Fruit fly (Drosophila melanogaster) whole organism, adult: ENCODE measurements around the gene PGAP5.

ENCODE experiments used
- CG11617 ChIP-seq: fragments of 200-800 bp; sonication (Bioruptor generic); optimal IDR thresholded peaks from 2 replicates; lab custom pipeline; 2017; ENCODE audit warnings: mild to moderate bottlenecking, missing biosample characterization, missing genetic modification reagents, missing genetic modification characterization
- CG12768 ChIP-seq: fragments of 200-800 bp; sonication (Bioruptor generic); optimal IDR thresholded peaks from 2 replicates; lab custom pipeline; 2017; ENCODE audit warnings: missing biosample characterization, missing genetic modification characterization, mild to moderate bottlenecking, moderate library complexity, missing genetic modification reagents
- CG14711 ChIP-seq: fragments of 200-800 bp; sonication (Bioruptor generic); optimal IDR thresholded peaks from 2 replicates; lab custom pipeline; 2018; ENCODE audit warnings: missing biosample characterization, mild to moderate bottlenecking, missing genetic modification characterization, moderate library complexity
- CG1620 ChIP-seq: fragments of 200-800 bp; sonication (Bioruptor generic); optimal IDR thresholded peaks from 2 replicates; lab custom pipeline; 2016; ENCODE audit warnings: missing biosample characterization, missing genetic modification characterization
- CG33017 ChIP-seq: fragments of 200-800 bp; sonication (Bioruptor generic); optimal IDR thresholded peaks from 2 replicates; lab custom pipeline; 2018; ENCODE audit warnings: missing biosample characterization, mild to moderate bottlenecking, missing genetic modification characterization, moderate library complexity
- CG5204 ChIP-seq: fragments of 200-800 bp; sonication (Bioruptor generic); optimal IDR thresholded peaks from 2 replicates; lab custom pipeline; 2016; ENCODE audit warnings: missing biosample characterization, missing genetic modification characterization
- CG7045 ChIP-seq: fragments of 200-800 bp; sonication (Bioruptor generic); optimal IDR thresholded peaks from 2 replicates; lab custom pipeline; 2017; ENCODE audit warnings: missing biosample characterization, mild to moderate bottlenecking, missing genetic modification characterization
- CG7101 ChIP-seq: fragments of 200-800 bp; sonication (Bioruptor generic); optimal IDR thresholded peaks from 2 replicates; lab custom pipeline; 2018; ENCODE audit warnings: missing biosample characterization, mild to moderate bottlenecking, missing genetic modification characterization, moderate library complexity
- Clk ChIP-seq: fragments of 200-800 bp; sonication (Bioruptor generic); optimal IDR thresholded peaks from 2 replicates; lab custom pipeline; 2017; ENCODE audit warnings: missing biosample characterization, missing genetic modification characterization
- Crg-1 ChIP-seq: fragments of 200-800 bp; sonication (Bioruptor generic); optimal IDR thresholded peaks from 2 replicates; lab custom pipeline; 2016; ENCODE audit warnings: missing biosample characterization, missing genetic modification characterization
- Hr96 ChIP-seq: fragments of 200-800 bp; sonication (Bioruptor generic); optimal IDR thresholded peaks from 2 replicates; lab custom pipeline; 2016; ENCODE audit warnings: missing biosample characterization, missing genetic modification characterization
- Mnt ChIP-seq: fragments of 200-800 bp; sonication (Bioruptor generic); optimal IDR thresholded peaks from 2 replicates; lab custom pipeline; 2016; ENCODE audit warnings: missing biosample characterization, mild to moderate bottlenecking, missing genetic modification characterization
- bab1 ChIP-seq: fragments of 200-800 bp; sonication (Bioruptor generic); optimal IDR thresholded peaks from 3 replicates; lab custom pipeline; 2019; ENCODE audit warnings: missing biosample characterization, mild to moderate bottlenecking, missing genetic modification characterization, moderate library complexity
- cic ChIP-seq: fragments of 200-800 bp; sonication (Bioruptor generic); optimal IDR thresholded peaks from 2 replicates; lab custom pipeline; 2017; ENCODE audit warnings: missing biosample characterization, mild to moderate bottlenecking, missing genetic modification characterization, moderate library complexity
- cnc ChIP-seq, 2 experiments: fragments of >200 bp; optimal IDR thresholded peaks; 2 replicates each; lab custom pipeline; 2017
- kay ChIP-seq: fragments of 200-800 bp; sonication (Bioruptor generic); peaks from one replicate; lab custom pipeline; 2016; ENCODE audit warnings: missing biosample characterization, missing genetic modification characterization, borderline replicate concordance
- ovo ChIP-seq: fragments of 200-800 bp; sonication (Bioruptor generic); optimal IDR thresholded peaks from 2 replicates; lab custom pipeline; 2016; ENCODE audit warnings: missing biosample characterization, missing genetic modification characterization
- pad ChIP-seq: fragments of 200-800 bp; sonication (Bioruptor generic); optimal IDR thresholded peaks from 3 replicates; lab custom pipeline; 2017; ENCODE audit warnings: missing biosample characterization, missing genetic modification characterization, mild to moderate bottlenecking, moderate library complexity, missing genetic modification reagents
- tj ChIP-seq: fragments of 200-800 bp; sonication (Bioruptor generic); optimal IDR thresholded peaks from 3 replicates; lab custom pipeline; 2017; ENCODE audit warnings: missing biosample characterization, mild to moderate bottlenecking, missing genetic modification characterization, moderate library complexity
- toe ChIP-seq: fragments of 200-800 bp; sonication (Bioruptor generic); optimal IDR thresholded peaks from 2 replicates; lab custom pipeline; 2016; ENCODE audit warnings: missing biosample characterization, missing genetic modification characterization

The PGAP5 gene

DNA sequence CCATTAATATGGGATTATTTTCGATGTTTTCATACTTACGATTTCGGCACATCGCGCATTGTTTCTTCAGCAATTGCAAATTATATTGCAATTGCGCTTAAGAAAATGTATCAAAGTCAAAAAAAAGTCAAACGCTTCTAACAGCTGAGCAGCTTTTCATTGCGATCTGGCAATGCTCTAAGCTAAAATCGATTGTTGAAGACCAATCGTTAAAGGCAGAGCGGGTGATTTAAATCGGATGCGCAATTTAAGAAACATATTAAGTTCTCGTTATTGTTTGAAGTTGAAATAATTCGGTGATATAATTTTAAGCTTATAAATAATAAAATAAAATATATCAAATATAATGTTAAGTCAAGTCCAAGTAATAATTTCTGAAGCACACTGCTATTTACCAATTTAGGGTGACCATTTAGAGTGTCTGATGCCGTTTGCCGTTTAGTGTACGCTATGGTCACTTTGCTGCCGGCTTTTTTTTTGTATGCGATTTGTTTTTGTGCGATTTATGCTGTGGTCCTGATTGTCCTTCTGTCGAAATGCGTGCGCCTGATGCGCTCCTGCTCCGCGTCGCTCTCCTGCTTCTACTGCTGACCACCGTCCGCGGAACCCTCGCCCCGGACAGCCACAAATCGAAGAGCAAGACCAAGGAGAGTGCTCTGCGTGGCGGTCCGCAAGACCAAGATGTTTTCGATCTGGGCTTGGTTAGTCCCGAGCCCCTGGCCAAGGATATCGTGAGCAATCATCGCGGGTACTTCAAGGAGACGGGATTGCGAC is 1.7 kb upstream of the PGAP5 start, which contains the start of the genes CG8475 and CG8460:
Gene CG8475 (minus strand): TSS at position 162 of the 774 bp plus-strand sequence.
Gene CG8460 (plus strand): TSS at position 437 of the 774 bp plus-strand sequence.
- TF ChIP-seq tj (GFP tag; lab: Kevin White, UChicago): no peak
- TF ChIP-seq Crg-1 (GFP tag; lab: Kevin White, UChicago): peak; percentile 37
- no peak for TF ChIP-seq CG7045 (GFP tag; lab: Kevin White, UChicago)

dm6 chr2L:8202569-8202968 is 3.9 kb downstream of the PGAP5 start:
- TF ChIP-seq pad (GFP tag; lab: Kevin White, UChicago) (no peak), Clk (GFP tag; lab: Kevin White, UChicago) (no peak), Crg-1 (GFP tag; lab: Kevin White, UChicago) (no peak), bab1 (GFP tag; lab: Kevin White, UChicago) (no peak), cic (GFP tag; lab: Kevin White, UChicago) (peak; percentile 97), CG7101 (tag; lab: Kevin White, UChicago) (no peak), Mnt (no peak), CG33017 (tag; lab: Kevin White, UChicago) (peak; percentile 20), CG11617 (no peak), CG5204 (no peak), kay (GFP tag; lab: Kevin White, UChicago) (no peak), CG12768 (peak; percentile 91)

- TF ChIP-seq CG14711 (tag; lab: Kevin White, UChicago) (no peak), CG33017 (tag; lab: Kevin White, UChicago) (peak; percentile 62)
These were observed 5.1 kb downstream of the PGAP5 start for dm6 chr2L:8203748-8204147.

DNA sequence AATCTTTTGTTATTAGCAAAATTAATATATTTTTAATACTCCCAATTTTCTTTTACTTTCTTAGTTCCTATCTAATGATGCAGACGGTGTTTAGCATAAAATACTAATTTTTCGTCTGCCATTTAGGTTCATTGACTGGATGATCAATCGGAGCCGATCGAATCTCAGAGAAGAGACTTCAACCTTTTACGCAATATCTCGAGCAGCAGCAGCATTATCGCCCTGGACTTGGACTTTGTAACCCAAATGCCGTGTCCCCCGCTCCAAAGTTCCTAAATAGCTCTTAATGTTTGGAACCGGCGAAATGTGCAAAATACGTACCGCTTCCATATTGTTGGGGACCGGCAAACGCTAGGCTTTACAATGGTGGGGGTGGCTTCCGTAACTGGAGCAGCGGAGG is 5.7 kb downstream of the PGAP5 start:
- no peak for TF ChIP-seq Mnt
- no peak for TF ChIP-seq Clk (GFP tag; lab: Kevin White, UChicago)
- TF ChIP-seq CG12768: peak; percentile 60
- no peak for TF ChIP-seq tj (GFP tag; lab: Kevin White, UChicago)
- no peak for TF ChIP-seq bab1 (GFP tag; lab: Kevin White, UChicago)

DNA sequence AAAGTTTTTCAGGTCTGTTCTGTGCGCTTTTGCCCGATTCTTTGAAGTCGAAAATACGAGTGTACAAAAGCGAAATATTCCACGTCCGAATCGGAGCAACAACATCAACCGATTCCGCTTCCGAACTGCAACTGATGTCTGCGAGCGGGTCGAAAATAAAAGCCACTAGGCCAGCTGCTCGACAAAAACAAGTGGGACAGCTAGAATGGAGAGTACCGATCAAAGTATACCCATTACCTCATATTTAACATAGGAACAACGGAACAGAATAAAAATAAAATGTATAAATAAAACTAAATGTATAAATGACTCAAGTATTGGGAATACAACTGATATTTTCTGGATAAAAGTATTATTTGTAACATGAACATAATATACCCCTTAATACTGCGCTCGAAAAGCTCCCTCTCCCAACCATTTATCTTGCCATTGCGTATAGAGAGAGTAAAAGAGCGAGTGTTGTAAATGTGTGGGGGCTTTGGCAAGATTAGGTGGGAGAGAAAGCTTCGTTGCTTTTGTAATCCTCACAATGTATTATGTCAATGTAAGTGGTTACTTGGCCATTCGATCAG is 6.4 kb downstream of the PGAP5 start, which contains the start of gene SLC5A11:
Gene SLC5A11 (minus strand): TSS at position 137 of the 572 bp plus-strand sequence.
- peak; percentile 96 for TF ChIP-seq CG11617
- TF ChIP-seq CG5204: peak; percentile 84
- TF ChIP-seq pad (GFP tag; lab: Kevin White, UChicago): peak; percentile 87
- TF ChIP-seq Mnt: peak; percentile 77
- TF ChIP-seq CG7045 (GFP tag; lab: Kevin White, UChicago): peak; percentile 99
- peak; percentile 83 for TF ChIP-seq ovo (GFP tag; lab: Kevin White, UChicago)
- TF ChIP-seq tj (GFP tag; lab: Kevin White, UChicago): peak; percentile 75
- peak; percentile 58 for TF ChIP-seq kay (GFP tag; lab: Kevin White, UChicago)
- peak; percentile 98 for TF ChIP-seq CG33017 (tag; lab: Kevin White, UChicago)
- TF ChIP-seq CG7101 (tag; lab: Kevin White, UChicago): peak; percentile 96
- TF ChIP-seq CG12768: peak; percentile 96
- TF ChIP-seq Crg-1 (GFP tag; lab: Kevin White, UChicago): peak; percentile 84
- TF ChIP-seq cic (GFP tag; lab: Kevin White, UChicago): peak; percentile 98
- peak; percentile 92 for TF ChIP-seq CG14711 (tag; lab: Kevin White, UChicago)
- TF ChIP-seq toe (GFP tag; lab: Kevin White, UChicago): peak; percentile 96
- TF ChIP-seq CG1620 (GFP tag; lab: Kevin White, UChicago): peak; percentile 56
- TF ChIP-seq cnc (optimal IDR thresholded peaks at IDR 0.05; lab: Kevin White, UChicago): no peak
- peak; percentile 93 for TF ChIP-seq Clk (GFP tag; lab: Kevin White, UChicago)
- peak; percentile 97 for TF ChIP-seq Hr96 (GFP tag; lab: Kevin White, UChicago)
- TF ChIP-seq bab1 (GFP tag; lab: Kevin White, UChicago): peak; percentile 100

- TF ChIP-seq ovo (GFP tag; lab: Kevin White, UChicago) (no peak), CG33017 (tag; lab: Kevin White, UChicago) (no peak), kay (GFP tag; lab: Kevin White, UChicago) (no peak), CG1620 (GFP tag; lab: Kevin White, UChicago) (no peak), Clk (GFP tag; lab: Kevin White, UChicago) (no peak), CG11617 (no peak), CG7045 (GFP tag; lab: Kevin White, UChicago) (no peak), bab1 (GFP tag; lab: Kevin White, UChicago) (no peak), tj (GFP tag; lab: Kevin White, UChicago) (no peak), Mnt (no peak), CG5204 (no peak), cic (GFP tag; lab: Kevin White, UChicago) (no peak), pad (GFP tag; lab: Kevin White, UChicago) (no peak), cnc (optimal IDR thresholded peaks at IDR 0.05; lab: Kevin White, UChicago) (no peak), toe (GFP tag; lab: Kevin White, UChicago) (no peak), Crg-1 (GFP tag; lab: Kevin White, UChicago) (no peak), Hr96 (GFP tag; lab: Kevin White, UChicago) (no peak), CG14711 (tag; lab: Kevin White, UChicago) (no peak), CG7101 (tag; lab: Kevin White, UChicago) (no peak)
These were observed 7.2 kb downstream of the PGAP5 start, which contains the start of gene CG8419 for dm6 chr2L:8205871-8206270. TSS of gene CG8419 (plus strand) at chr2L:8206171.
